Fruit fly (Drosophila melanogaster): ENCODE measurements around the gene CG1271.

Gene CG1271

DNA sequence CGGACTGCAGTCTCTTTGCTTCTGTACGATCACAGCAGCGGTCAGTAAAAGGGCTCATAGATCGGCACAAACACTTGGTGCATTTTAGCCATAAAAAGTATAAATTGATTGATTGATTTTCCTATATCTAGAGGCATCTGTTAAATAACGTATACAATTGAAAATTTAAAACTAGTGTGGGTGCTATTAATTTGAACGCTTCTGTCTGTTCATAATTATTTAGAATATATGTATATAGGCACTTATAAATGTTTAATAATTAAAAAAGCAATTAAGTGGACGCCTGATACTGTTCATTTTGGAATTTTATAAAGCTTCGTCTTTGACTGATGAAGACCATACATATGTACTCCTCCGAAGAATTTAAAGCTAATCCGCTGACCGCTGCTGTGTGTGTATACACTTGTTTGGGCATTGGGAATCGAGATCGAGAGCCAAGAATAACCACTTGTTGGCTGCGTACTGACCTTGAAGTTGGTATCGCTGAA lies 7.0 kb upstream of the CG1271 start (continued):
- TF ChIP-seq nerfin-1 (tag; optimal IDR thresholded peaks at IDR 0.05) (no peak), CG1602 (GFP tag; optimal IDR thresholded peaks at IDR 0.05) (peak; percentile 6), D19A (tag; optimal IDR thresholded peaks at IDR 0.05) (peak; percentile 31), CG8478 (optimal IDR thresholded peaks at IDR 0.05) (no peak), C15 (GFP tag; IDR thresholded peaks at IDR 0.05) (no peak), Hmx (GFP tag; optimal IDR thresholded peaks at IDR 0.05) (no peak), Fer1 (GFP tag; optimal IDR thresholded peaks at IDR 0.05) (peak; percentile 34), CG4730 (GFP tag; IDR thresholded peaks at IDR 0.05) (no peak), gcm2 (GFP tag; optimal IDR thresholded peaks at IDR 0.05) (no peak), chm (GFP tag; IDR thresholded peaks at IDR 0.05) (no peak), sug (tag; optimal IDR thresholded peaks at IDR 0.05) (no peak), Vsx1 (GFP tag; optimal IDR thresholded peaks at IDR 0.05) (no peak), CG30020 (tag; optimal IDR thresholded peaks at IDR 0.05) (no peak), CG11504 (tag; optimal IDR thresholded peaks at IDR 0.05) (peak; percentile 70), CG1603 (tag; optimal IDR thresholded peaks at IDR 0.05) (peak; percentile 13), caup (GFP tag; optimal IDR thresholded peaks at IDR 0.05; ENCODE audit: severe bottlenecking) (no peak), Kr (GFP tag; optimal IDR thresholded peaks at IDR 0.05) (no peak), ems (GFP tag; optimal IDR thresholded peaks at IDR 0.05) (no peak), trh (GFP tag; optimal IDR thresholded peaks at IDR 0.05) (no peak), CrebB (tag; optimal IDR thresholded peaks at IDR 0.05) (no peak), trem (tag; optimal IDR thresholded peaks at IDR 0.05) (peak; percentile 38), CG4328 (GFP tag; optimal IDR thresholded peaks at IDR 0.05) (no peak), Gsc (GFP tag; IDR thresholded peaks at IDR 0.05) (no peak), CG10979 (tag; optimal IDR thresholded peaks at IDR 0.05) (peak; percentile 42), MESR4 (GFP tag; optimal IDR thresholded peaks at IDR 0.05) (no peak), Bdp1 (GFP tag; optimal IDR thresholded peaks at IDR 0.05) (no peak), gsb-n (tag; optimal IDR thresholded peaks at IDR 0.05) (no peak), chinmo (GFP tag; IDR thresholded peaks at IDR 0.05; ENCODE audit: partially characterized antibody) (no peak), ash1 (GFP tag; optimal IDR thresholded peaks at IDR 0.05) (no peak), seq (GFP tag; IDR thresholded peaks at IDR 0.05) (peak; percentile 22; the same call in 1 of the 2 replicates), CG17912 (GFP tag; optimal IDR thresholded peaks at IDR 0.05) (no peak), dan (GFP tag; IDR thresholded peaks at IDR 0.05) (no peak), ci (GFP tag; IDR thresholded peaks at IDR 0.05) (no peak), Hr78 (GFP tag; optimal IDR thresholded peaks at IDR 0.05) (no peak), CG11398 (GFP tag; optimal IDR thresholded peaks at IDR 0.05) (no peak), Usf (GFP tag; optimal IDR thresholded peaks at IDR 0.05) (no peak), CG18764 (GFP tag; optimal IDR thresholded peaks at IDR 0.05) (no peak), abd-A (tag; optimal IDR thresholded peaks at IDR 0.05) (no peak), Dad (GFP tag; optimal IDR thresholded peaks at IDR 0.05) (no peak), slou (GFP tag; optimal IDR thresholded peaks at IDR 0.05) (no peak), Lpt (GFP tag; optimal IDR thresholded peaks at IDR 0.05) (no peak), jing (GFP tag; optimal IDR thresholded peaks at IDR 0.05) (no peak), Fer3 (tag; optimal IDR thresholded peaks at IDR 0.05) (peak; percentile 2), hth (optimal IDR thresholded peaks at IDR 0.05) (no peak), MTF-1 (GFP tag; optimal IDR thresholded peaks at IDR 0.05; ENCODE audit: borderline replicate concordance) (no peak), Doc2 (GFP tag; IDR thresholded peaks at IDR 0.05) (no peak), insv (GFP tag; optimal IDR thresholded peaks at IDR 0.05) (no peak), maf-S (GFP tag; optimal IDR thresholded peaks at IDR 0.05) (no peak), Hr39 (optimal IDR thresholded peaks at IDR 0.05) (no peak), CG11696 (GFP tag; IDR thresholded peaks at IDR 0.05) (peak; percentile 70), crol (GFP tag; IDR thresholded peaks at IDR 0.05) (no peak), kni (GFP tag; optimal IDR thresholded peaks at IDR 0.05) (no peak)
